Worm (Caenorhabditis elegans) whole organism, L2 larva: Measurements from ENCODE around the gene F57A10.4.

Experiments
- F13H6.1 ChIP-seq: sonication (generic microtip); optimal IDR thresholded peaks from 2 replicates; lab custom pipeline; 2016; ENCODE audit warnings: missing genetic modification characterization, missing compliant biosample characterization
- lin-13 ChIP-seq: fragments of 150-350 bp; optimal IDR thresholded peaks from 2 replicates; lab custom pipeline; 2014; ENCODE audit warnings: missing biosample characterization, missing genetic modification reagents, missing genetic modification characterization
- nhr-25 ChIP-seq: fragments of 150-350 bp; sonication (generic microtip); optimal IDR thresholded peaks from 3 replicates; lab custom pipeline; 2014; ENCODE audit warnings: missing biosample characterization, missing genetic modification characterization
- nhr-77 ChIP-seq: fragments of 150-350 bp; optimal IDR thresholded peaks from 2 replicates; lab custom pipeline; 2014; ENCODE audit warnings: missing biosample characterization, missing genetic modification characterization
- snpc-4 ChIP-seq: fragments of 150-350 bp; optimal IDR thresholded peaks from 2 replicates; lab custom pipeline; 2014; ENCODE audit warnings: missing biosample characterization, missing genetic modification characterization
- unc-39 ChIP-seq: fragments of 150-350 bp; optimal IDR thresholded peaks from 2 replicates; lab custom pipeline; 2014; ENCODE audit warnings: missing biosample characterization, missing genetic modification characterization
- unc-62 ChIP-seq: fragments of 150-350 bp; optimal IDR thresholded peaks from 2 replicates; lab custom pipeline; 2014; ENCODE audit warnings: missing biosample characterization, missing genetic modification reagents, missing genetic modification characterization

DNA sequence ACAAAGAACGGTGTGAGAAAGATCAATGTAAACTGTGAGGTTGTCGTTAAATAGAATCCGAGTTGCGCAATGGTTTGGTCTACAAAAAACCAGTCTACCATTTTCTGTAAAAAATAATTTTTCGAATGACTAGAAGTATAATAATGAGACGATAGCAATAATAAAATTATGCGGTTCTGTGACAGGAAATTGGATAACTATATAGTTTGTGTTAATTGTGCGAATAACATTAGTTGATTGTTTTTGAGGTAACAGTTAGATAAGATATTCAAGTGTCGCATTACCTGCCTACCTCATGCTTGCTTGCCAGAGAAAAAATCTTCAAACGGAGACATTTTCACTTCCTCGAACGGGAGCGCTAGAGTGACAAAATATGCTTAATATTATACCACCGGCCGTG, 27.4 kb upstream of the F57A10.4 start, which contains the start of gene str-18:
- TF ChIP-seq F13H6.1 (tag; lab: Kevin White, UChicago) (no peak), nhr-77 (tag; lab: Kevin White, UChicago) (no peak), unc-39 (no peak), nhr-25 (tag; lab: Kevin White, UChicago) (no peak), snpc-4 (no peak), unc-62 (GFP tag; lab: Kevin White, UChicago) (no peak), lin-13 (no peak)
